Worm (Caenorhabditis elegans) whole organism, L2 larva: ENCODE data around the gene duo-1.

Source experiments
- C34F6.9 ChIP-seq: fragments of 150-350 bp; optimal IDR thresholded peaks from 2 replicates; lab custom pipeline; 2014; ENCODE audit warnings: missing biosample characterization, missing genetic modification characterization
- blmp-1 ChIP-seq: sonication (generic microtip); optimal IDR thresholded peaks from 2 replicates; lab custom pipeline; 2017; ENCODE audit warnings: missing genetic modification characterization, mild to moderate bottlenecking, missing compliant biosample characterization, antibody characterized with exemption, moderate library complexity; ENCODE audit not compliant: insufficient read depth
- ceh-16 ChIP-seq: fragments of 150-350 bp; optimal IDR thresholded peaks from 2 replicates; lab custom pipeline; 2014; ENCODE audit warnings: missing biosample characterization, missing genetic modification characterization
- ceh-82 ChIP-seq: fragments of 150-350 bp; optimal IDR thresholded peaks from 2 replicates; lab custom pipeline; 2014; ENCODE audit warnings: missing biosample characterization, missing genetic modification characterization
- fos-1 ChIP-seq: fragments of 150-350 bp; optimal IDR thresholded peaks from 2 replicates; lab custom pipeline; 2014; ENCODE audit warnings: missing biosample characterization, missing genetic modification characterization
- lin-11 ChIP-seq: fragments of 150-350 bp; sonication (generic microtip); optimal IDR thresholded peaks from 2 replicates; lab custom pipeline; 2014; ENCODE audit warnings: missing biosample characterization, missing genetic modification characterization, inconsistent platforms, mixed read lengths
- lsy-2 ChIP-seq, 2 experiments: fragments of 150-350 bp in 1 of 2; sonication (generic microtip) in 1 of 2; optimal IDR thresholded peaks; 2 replicates each; lab custom pipeline; 2014 to 2017; ENCODE audit warnings: missing biosample characterization in 2 of 2, missing genetic modification characterization in 2 of 2
- mab-5 ChIP-seq: fragments of 150-350 bp; optimal IDR thresholded peaks from 2 replicates; lab custom pipeline; 2014; ENCODE audit warnings: missing biosample characterization, missing genetic modification characterization
- nhr-21 ChIP-seq: fragments of 150-350 bp; optimal IDR thresholded peaks from 2 replicates; lab custom pipeline; 2014; ENCODE audit warnings: missing biosample characterization, missing genetic modification characterization
- nhr-77 ChIP-seq: fragments of 150-350 bp; optimal IDR thresholded peaks from 2 replicates; lab custom pipeline; 2014; ENCODE audit warnings: missing biosample characterization, missing genetic modification characterization
- snpc-4 ChIP-seq: fragments of 150-350 bp; optimal IDR thresholded peaks from 2 replicates; lab custom pipeline; 2014; ENCODE audit warnings: missing biosample characterization, missing genetic modification characterization
- unc-62 ChIP-seq: fragments of 150-350 bp; optimal IDR thresholded peaks from 2 replicates; lab custom pipeline; 2014; ENCODE audit warnings: missing biosample characterization, missing genetic modification reagents, missing genetic modification characterization
- zag-1 ChIP-seq: fragments of 150-350 bp; optimal IDR thresholded peaks from 2 replicates; lab custom pipeline; 2014; ENCODE audit warnings: missing biosample characterization, missing genetic modification characterization
- ztf-11 ChIP-seq: sonication (generic microtip); optimal IDR thresholded peaks from 2 replicates; lab custom pipeline; 2017; ENCODE audit warnings: missing biosample characterization, missing genetic modification characterization

DNA sequence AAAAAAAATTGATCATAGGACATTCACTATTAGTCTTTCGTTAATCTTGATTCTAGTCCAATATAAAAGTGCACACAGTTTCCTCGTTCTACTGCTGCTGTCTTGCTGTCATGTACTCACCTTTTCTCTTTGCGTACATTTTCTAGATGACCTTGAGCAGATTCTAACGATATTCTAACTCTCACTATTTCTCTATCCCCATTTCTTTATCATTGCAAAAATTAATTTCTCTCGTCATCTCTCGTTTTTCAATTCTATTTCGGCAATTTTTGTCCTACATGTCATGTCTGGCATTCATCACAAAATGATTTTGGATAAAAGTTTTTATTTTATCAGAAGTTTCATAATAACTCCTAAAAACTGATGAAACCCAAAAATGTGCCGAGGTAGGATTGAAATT is 45.7 kb upstream of the duo-1 start, which contains the start of gene ttll-5:
- TF ChIP-seq nhr-21 (tag; lab: Kevin White, UChicago) (no peak), ceh-82 (tag; lab: Kevin White, UChicago) (no peak), mab-5 (no peak), C34F6.9 (no peak), lin-11 (tag; lab: Kevin White, UChicago) (no peak), zag-1 (tag; lab: Kevin White, UChicago) (no peak), ceh-16 (tag; lab: Kevin White, UChicago) (no peak), fos-1 (tag; lab: Kevin White, UChicago) (peak; percentile 35), ztf-11 (tag; lab: Kevin White, UChicago) (no peak), lsy-2 (tag; optimal IDR thresholded peaks at IDR 0.05; lab: Kevin White, UChicago) (no peak), snpc-4 (tag; lab: Kevin White, UChicago) (no peak), nhr-77 (tag; lab: Kevin White, UChicago) (no peak), unc-62 (GFP tag; lab: Kevin White, UChicago) (no peak), blmp-1 (tag; lab: Kevin White, UChicago) (peak; percentile 70)
